Fruit fly (Drosophila melanogaster) whole organism, embryonic: ENCODE results near the gene Crg-1.

Experiments used
- Aef1 ChIP-seq: fragments of 200-800 bp; sonication (Bioruptor generic); IDR thresholded peaks from 3 replicates; pipeline ENCODE4 v1.3.6; 2022; ENCODE audit warnings: missing biosample characterization, missing genetic modification characterization
- B-H1 ChIP-seq: fragments of 200-800 bp; sonication (Bioruptor generic); IDR thresholded peaks from 3 replicates; pipeline ENCODE4 v1.3.6; 2022; ENCODE audit warnings: missing biosample characterization, missing genetic modification characterization
- Bdp1 ChIP-seq: fragments of 200-800 bp; sonication (Bioruptor generic); optimal IDR thresholded peaks from 3 replicates; lab custom pipeline; 2016; ENCODE audit warnings: missing biosample characterization, missing genetic modification characterization
- CG1024 ChIP-seq: fragments of 200-800 bp; sonication (Bioruptor generic); IDR thresholded peaks from 2 replicates; pipeline ENCODE4 v1.3.6; 2022; ENCODE audit warnings: missing biosample characterization, missing genetic modification characterization
- CG11085 ChIP-seq: fragments of 200-800 bp; sonication (Bioruptor generic); IDR thresholded peaks from 2 replicates; pipeline ENCODE4 v1.3.6; 2022; ENCODE audit warnings: missing biosample characterization, missing genetic modification characterization
- CG12236 ChIP-seq: fragments of 200-800 bp; sonication (Bioruptor generic); optimal IDR thresholded peaks from 2 replicates; lab custom pipeline; 2016; ENCODE audit warnings: missing biosample characterization, missing genetic modification characterization
- CG12942 ChIP-seq: fragments of 200-800 bp; sonication (Bioruptor generic); optimal IDR thresholded peaks from 3 replicates; lab custom pipeline; 2016; ENCODE audit warnings: missing biosample characterization, missing genetic modification characterization
- CG13123 ChIP-seq: fragments of 200-800 bp; sonication (Bioruptor generic); optimal IDR thresholded peaks from 2 replicates; lab custom pipeline; 2016; ENCODE audit warnings: missing biosample characterization, missing genetic modification characterization
- CG13424 ChIP-seq: fragments of 200-800 bp; sonication (Bioruptor generic); optimal IDR thresholded peaks from 2 replicates; lab custom pipeline; 2019; ENCODE audit warnings: missing biosample characterization, mild to moderate bottlenecking, missing genetic modification characterization, moderate library complexity
- CG14050 ChIP-seq: fragments of 200-800 bp; sonication (Bioruptor generic); IDR thresholded peaks from 3 replicates; pipeline ENCODE4 v1.3.6; 2022; ENCODE audit warnings: missing biosample characterization, missing genetic modification characterization
- CG15073 ChIP-seq: fragments of 200-800 bp; sonication (Bioruptor generic); optimal IDR thresholded peaks from 2 replicates; lab custom pipeline; 2016; ENCODE audit warnings: missing biosample characterization, missing genetic modification characterization
- CG1603 ChIP-seq: fragments of 200-800 bp; sonication (Bioruptor generic); optimal IDR thresholded peaks from 2 replicates; lab custom pipeline; 2019; ENCODE audit warnings: missing biosample characterization, mild to moderate bottlenecking, missing genetic modification characterization, moderate library complexity
- CG17186 ChIP-seq: fragments of 200-800 bp; sonication (Bioruptor generic); optimal IDR thresholded peaks from 3 replicates; lab custom pipeline; 2017; ENCODE audit warnings: missing biosample characterization, missing genetic modification reagents, missing genetic modification characterization
- CG17359 ChIP-seq: fragments of 200-800 bp; sonication (Bioruptor generic); optimal IDR thresholded peaks from 3 replicates; lab custom pipeline; 2018; ENCODE audit warnings: missing biosample characterization, mild to moderate bottlenecking, missing genetic modification characterization, moderate library complexity
- CG32532 ChIP-seq: fragments of 200-800 bp; sonication (Bioruptor generic); IDR thresholded peaks from 2 replicates; pipeline ENCODE4 v1.3.6; 2022; ENCODE audit warnings: missing biosample characterization, missing genetic modification characterization
- CG32767 ChIP-seq: fragments of 200-800 bp; sonication (Bioruptor generic); IDR thresholded peaks from 2 replicates; pipeline ENCODE4 v1.3.6; 2022; ENCODE audit warnings: missing biosample characterization, missing genetic modification characterization
- CG3281 ChIP-seq: fragments of 200-800 bp; sonication (Bioruptor generic); optimal IDR thresholded peaks from 3 replicates; lab custom pipeline; 2017; ENCODE audit warnings: missing biosample characterization, mild to moderate bottlenecking, missing genetic modification characterization
- CG3407 ChIP-seq: fragments of 200-800 bp; sonication (Bioruptor generic); optimal IDR thresholded peaks from 2 replicates; lab custom pipeline; 2018; ENCODE audit warnings: missing biosample characterization, mild to moderate bottlenecking, missing genetic modification characterization
- CG3847 ChIP-seq: fragments of 200-800 bp; sonication (Bioruptor generic); IDR thresholded peaks from 2 replicates; pipeline ENCODE4 v1.3.6; 2022; ENCODE audit warnings: missing biosample characterization, missing genetic modification characterization
- CG6791 ChIP-seq: fragments of 200-800 bp; sonication (Bioruptor generic); IDR thresholded peaks from 3 replicates; pipeline ENCODE4 v1.3.6; 2022; ENCODE audit warnings: missing biosample characterization, missing genetic modification characterization; ENCODE audit not compliant: partially characterized antibody
- Dll ChIP-seq: fragments of 200-800 bp; sonication (Bioruptor generic); IDR thresholded peaks from 4 replicates; pipeline ENCODE4 v1.3.6; 2022; ENCODE audit warnings: missing biosample characterization, missing genetic modification characterization; ENCODE audit not compliant: partially characterized antibody
- Dp ChIP-seq: fragments of 200-800 bp; sonication (Bioruptor generic); optimal IDR thresholded peaks from 2 replicates; lab custom pipeline; 2018; ENCODE audit warnings: missing biosample characterization, mild to moderate bottlenecking, missing genetic modification characterization, moderate library complexity
- Hr78 ChIP-seq, 2 experiments: fragments of 200-800 bp in 1 of 2; fragments of >200 bp in 1 of 2; sonication (Bioruptor generic) in 1 of 2; optimal IDR thresholded peaks; 2 replicates each; lab custom pipeline; 2017 to 2019; ENCODE audit warnings: missing biosample characterization in 2 of 2, missing genetic modification characterization in 2 of 2, mild to moderate bottlenecking in 1 of 2, moderate library complexity in 1 of 2
- Lpt ChIP-seq: fragments of >200 bp; optimal IDR thresholded peaks from 2 replicates; lab custom pipeline; 2018; ENCODE audit warnings: missing biosample characterization, missing genetic modification characterization
- Side ChIP-seq: fragments of 200-800 bp; sonication (Bioruptor generic); optimal IDR thresholded peaks from 2 replicates; lab custom pipeline; 2016; ENCODE audit warnings: missing biosample characterization, missing genetic modification characterization
- Trl ChIP-seq, 3 experiments: fragments of >200 bp in 2 of 3; fragments of 200-800 bp in 1 of 3; sonication (Bioruptor generic) in 1 of 3; optimal IDR thresholded peaks; 2 replicates in 1 of 3; 3 replicates in 2 of 3; lab custom pipeline; 2016 to 2017; ENCODE audit warnings: missing biosample characterization in 1 of 3, missing genetic modification characterization in 1 of 3
- az2 ChIP-seq: fragments of 200-800 bp; sonication (Bioruptor generic); optimal IDR thresholded peaks from 3 replicates; lab custom pipeline; 2016; ENCODE audit warnings: missing biosample characterization, missing genetic modification characterization
- chif ChIP-seq, 2 experiments: fragments of 200-800 bp; sonication (Bioruptor generic); optimal IDR thresholded peaks; 3 replicates each; lab custom pipeline; 2016; ENCODE audit warnings: missing biosample characterization in 2 of 2, missing genetic modification characterization in 2 of 2
- crol ChIP-seq: fragments of 200-800 bp; sonication (Bioruptor generic); IDR thresholded peaks from 2 replicates; pipeline ENCODE4 v1.3.6; 2022; ENCODE audit warnings: missing biosample characterization, missing genetic modification characterization
- disco-r ChIP-seq: fragments of 200-800 bp; sonication (Bioruptor generic); optimal IDR thresholded peaks from 2 replicates; lab custom pipeline; 2016; ENCODE audit warnings: missing biosample characterization, missing genetic modification characterization
- ewg ChIP-seq: fragments of 200-800 bp; sonication (Bioruptor generic); optimal IDR thresholded peaks from 3 replicates; lab custom pipeline; 2017; ENCODE audit warnings: mild to moderate bottlenecking, missing biosample characterization, missing genetic modification reagents, missing genetic modification characterization
- fd3F ChIP-seq: fragments of 200-800 bp; sonication (Bioruptor generic); optimal IDR thresholded peaks from 2 replicates; lab custom pipeline; 2018; ENCODE audit warnings: missing biosample characterization, mild to moderate bottlenecking, missing genetic modification characterization, moderate library complexity
- ftz-f1 ChIP-seq: fragments of 200-800 bp; sonication (Bioruptor generic); optimal IDR thresholded peaks from 2 replicates; lab custom pipeline; 2016; ENCODE audit warnings: missing biosample characterization, missing genetic modification characterization
- fu2 ChIP-seq: fragments of 200-800 bp; sonication (Bioruptor generic); optimal IDR thresholded peaks from 2 replicates; lab custom pipeline; 2016; ENCODE audit warnings: missing biosample characterization, missing genetic modification characterization
- gcm2 ChIP-seq: fragments of 200-800 bp; sonication (Bioruptor generic); optimal IDR thresholded peaks from 2 replicates; lab custom pipeline; 2016; ENCODE audit warnings: missing biosample characterization, missing genetic modification characterization
- hbn ChIP-seq: fragments of 200-800 bp; sonication (Bioruptor generic); IDR thresholded peaks from 2 replicates; pipeline ENCODE4 v1.3.6; 2022; ENCODE audit warnings: missing biosample characterization, missing genetic modification characterization; ENCODE audit not compliant: partially characterized antibody
- her ChIP-seq: fragments of 200-800 bp; sonication (Bioruptor generic); optimal IDR thresholded peaks from 2 replicates; lab custom pipeline; 2016; ENCODE audit warnings: missing biosample characterization, missing genetic modification characterization
- mirr ChIP-seq: fragments of 200-800 bp; sonication (Bioruptor generic); optimal IDR thresholded peaks from 3 replicates; lab custom pipeline; 2018; ENCODE audit warnings: missing biosample characterization, mild to moderate bottlenecking, missing genetic modification characterization
- nau ChIP-seq: fragments of 200-800 bp; sonication (Bioruptor generic); optimal IDR thresholded peaks from 3 replicates; lab custom pipeline; 2017; ENCODE audit warnings: missing biosample characterization, mild to moderate bottlenecking, missing genetic modification characterization, missing genetic modification reagents
- phol ChIP-seq: fragments of 200-800 bp; sonication (Bioruptor generic); optimal IDR thresholded peaks from 3 replicates; lab custom pipeline; 2018; ENCODE audit warnings: missing biosample characterization, mild to moderate bottlenecking, missing genetic modification characterization, moderate library complexity
- prd ChIP-seq, 3 experiments: fragments of >200 bp in 2 of 3; fragments of 200-800 bp in 1 of 3; sonication (Bioruptor generic) in 1 of 3; optimal IDR thresholded peaks in 2 of 3; IDR thresholded peaks in 1 of 3; 2 replicates in 2 of 3; 3 replicates in 1 of 3; pipeline versions ENCODE4 v1.3.6 to Lab custom; 2017 to 2022; ENCODE audit warnings: missing biosample characterization in 1 of 3, missing genetic modification characterization in 1 of 3
- scrt ChIP-seq: fragments of 200-800 bp; sonication (Bioruptor generic); optimal IDR thresholded peaks from 2 replicates; lab custom pipeline; 2018; ENCODE audit warnings: missing biosample characterization, mild to moderate bottlenecking, missing genetic modification characterization, moderate library complexity
- sens ChIP-seq: fragments of 200-800 bp; sonication (Bioruptor generic); peaks from one replicate; lab custom pipeline; 2016; ENCODE audit warnings: missing biosample characterization, missing genetic modification characterization
- sisA ChIP-seq: fragments of 200-800 bp; sonication (Bioruptor generic); IDR thresholded peaks from 2 replicates; pipeline ENCODE4 v1.3.6; 2022; ENCODE audit warnings: missing biosample characterization, missing genetic modification characterization
- stc ChIP-seq: fragments of 200-800 bp; sonication (Bioruptor generic); IDR thresholded peaks from 2 replicates; pipeline ENCODE4 v1.3.6; 2022; ENCODE audit warnings: missing biosample characterization, missing genetic modification characterization
- twi ChIP-seq: fragments of 200-800 bp; optimal IDR thresholded peaks from 2 replicates; lab custom pipeline; 2019; ENCODE audit warnings: missing biosample characterization, mild to moderate bottlenecking, missing genetic modification characterization, moderate library complexity
- unpg ChIP-seq: fragments of 200-800 bp; sonication (Bioruptor generic); optimal IDR thresholded peaks from 3 replicates; lab custom pipeline; 2018; ENCODE audit warnings: missing biosample characterization, mild to moderate bottlenecking, missing genetic modification characterization, moderate library complexity
- vvl ChIP-seq: fragments of 200-800 bp; sonication (Bioruptor generic); IDR thresholded peaks from 2 replicates; pipeline ENCODE4 v1.3.6; 2022; ENCODE audit warnings: missing biosample characterization, missing genetic modification characterization
- zen ChIP-seq: fragments of 200-800 bp; sonication (Bioruptor generic); optimal IDR thresholded peaks from 3 replicates; lab custom pipeline; 2018; ENCODE audit warnings: missing biosample characterization, mild to moderate bottlenecking, missing genetic modification characterization, moderate library complexity
- zfh1 ChIP-seq: fragments of 200-800 bp; sonication (Bioruptor generic); IDR thresholded peaks from 3 replicates; pipeline ENCODE4 v1.3.6; 2022; ENCODE audit warnings: missing biosample characterization, missing genetic modification characterization

The Crg-1 gene

DNA sequence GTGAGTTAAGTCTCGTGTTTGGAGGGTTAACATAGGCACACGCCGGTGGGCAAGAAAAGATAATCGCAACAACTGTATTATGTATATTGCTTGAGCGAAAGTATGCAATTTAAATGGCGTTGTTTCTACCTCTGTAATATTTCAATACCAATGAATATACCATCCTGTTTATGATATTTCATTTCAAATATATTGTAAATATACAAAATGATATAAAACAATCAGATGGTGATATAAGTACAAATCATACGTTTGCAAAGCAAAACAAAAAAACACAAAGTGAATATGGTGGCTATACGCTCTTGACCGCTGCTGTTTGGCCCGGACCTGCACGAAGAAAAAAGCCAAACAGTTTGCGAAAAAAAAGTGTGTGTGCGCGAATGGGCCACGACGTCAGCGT is 44.8 kb upstream of the Crg-1 start (continued):
- peak; percentile 54 for TF ChIP-seq CG1603 (tag; lab: Kevin White, UChicago)
- no peak for TF ChIP-seq fu2 (GFP tag; lab: Kevin White, UChicago)
- peak; percentile 71 for TF ChIP-seq CG32767 (GFP tag; lab: Robert Waterston, UW)
- peak; percentile 71 for TF ChIP-seq scrt
- TF ChIP-seq zfh1: peak; percentile 58; the same call in 2 of the 3 replicates
- TF ChIP-seq Dll (GFP tag; lab: Robert Waterston, UW): no peak
- no peak; the same call in 1 of the 2 replicates for TF ChIP-seq CG11085 (GFP tag; lab: Robert Waterston, UW)
- no peak for TF ChIP-seq CG17186
- TF ChIP-seq Lpt: no peak
- peak; percentile 61 for TF ChIP-seq Aef1
- peak in 1 of 2 experiments; percentile 21 for TF ChIP-seq chif (GFP tag; optimal IDR thresholded peaks at IDR 0.05; lab: Kevin White, UChicago)
- TF ChIP-seq sens (GFP tag; lab: Kevin White, UChicago): peak; percentile 81
- TF ChIP-seq CG15073 (GFP tag; lab: Kevin White, UChicago): no peak
- TF ChIP-seq CG17359 (tag; lab: Kevin White, UChicago): peak; percentile 74
- peak; percentile 55 for TF ChIP-seq az2 (GFP tag; lab: Kevin White, UChicago)
- TF ChIP-seq CG14050: peak; percentile 50; the same call in 2 of the 3 replicates
- TF ChIP-seq nau (GFP tag; lab: Kevin White, UChicago): peak; percentile 73
- TF ChIP-seq ewg (GFP tag; lab: Kevin White, UChicago): peak; percentile 33
- no peak for TF ChIP-seq CG1024 (GFP tag; lab: Robert Waterston, UW)
- no peak for TF ChIP-seq crol (GFP tag; lab: Robert Waterston, UW)
- no peak for TF ChIP-seq CG12236
- peak; percentile 80 for TF ChIP-seq CG13424 (tag; lab: Kevin White, UChicago)
- peak; percentile 26 for TF ChIP-seq twi
- peak; percentile 21 for TF ChIP-seq CG13123 (GFP tag; lab: Kevin White, UChicago)
- no peak for TF ChIP-seq prd (optimal IDR thresholded peaks at IDR 0.05; lab: Kevin White, UChicago)
- peak; percentile 65 for TF ChIP-seq prd (GFP tag; IDR thresholded peaks at IDR 0.05; lab: Robert Waterston, UW)
- peak; percentile 68 for TF ChIP-seq sisA
- TF ChIP-seq hbn (GFP tag; lab: Robert Waterston, UW): no peak
- no peak for TF ChIP-seq Dp (GFP tag; lab: Kevin White, UChicago)
- peak; percentile 61 for TF ChIP-seq stc (GFP tag; lab: Robert Waterston, UW)
- no peak for TF ChIP-seq gcm2 (GFP tag; lab: Kevin White, UChicago)
- no peak for TF ChIP-seq her (GFP tag; lab: Kevin White, UChicago)
- no peak for TF ChIP-seq Bdp1 (GFP tag; lab: Kevin White, UChicago)
- peak; percentile 39 for TF ChIP-seq CG12942
- TF ChIP-seq zen (tag; lab: Kevin White, UChicago): peak; percentile 34
- TF ChIP-seq fd3F (GFP tag; lab: Kevin White, UChicago): peak; percentile 62
- TF ChIP-seq Trl (optimal IDR thresholded peaks at IDR 0.05; lab: Kevin White, UChicago): no peak
- TF ChIP-seq Trl (GFP tag; optimal IDR thresholded peaks at IDR 0.05; lab: Kevin White, UChicago): no peak
- peak; percentile 62; the same call in 1 of the 2 replicates for TF ChIP-seq CG32532 (GFP tag; lab: Robert Waterston, UW)
- peak; percentile 83 for TF ChIP-seq CG3281 (GFP tag; lab: Kevin White, UChicago)
- peak; percentile 49; the same call in 2 of the 3 replicates for TF ChIP-seq B-H1 (GFP tag; lab: Robert Waterston, UW)
- no peak for TF ChIP-seq Hr78 (GFP tag; optimal IDR thresholded peaks at IDR 0.05; lab: Kevin White, UChicago)
- TF ChIP-seq disco-r (GFP tag; lab: Kevin White, UChicago): no peak
- peak; percentile 74 for TF ChIP-seq unpg (GFP tag; lab: Kevin White, UChicago)
- no peak for TF ChIP-seq Side (GFP tag; lab: Kevin White, UChicago)
- TF ChIP-seq ftz-f1 (GFP tag; lab: Kevin White, UChicago): no peak
- peak; percentile 58 for TF ChIP-seq CG3847 (GFP tag; lab: Robert Waterston, UW)
- TF ChIP-seq CG6791 (GFP tag; lab: Robert Waterston, UW): no peak
- TF ChIP-seq CG3407 (GFP tag; lab: Kevin White, UChicago): peak; percentile 49
- no peak for TF ChIP-seq mirr (GFP tag; lab: Kevin White, UChicago)
- peak; percentile 54 for TF ChIP-seq vvl (GFP tag; lab: Robert Waterston, UW)
- peak; percentile 81 for TF ChIP-seq phol (tag; lab: Kevin White, UChicago)
